Worm (Caenorhabditis elegans) whole organism, young adult: ENCODE data around the gene szy-20.

Experiments
- B0336.3 ChIP-seq: fragments of 200-800 bp; sonication (Bioruptor generic); IDR thresholded peaks from 2 replicates; pipeline ENCODE4 v1.3.6; 2022; ENCODE audit warnings: missing genetic modification characterization, missing compliant biosample characterization
- C17E4.6 ChIP-seq: fragments of 200-800 bp; sonication (Bioruptor generic); IDR thresholded peaks from 2 replicates; pipeline ENCODE4 v1.3.6; 2022; ENCODE audit warnings: missing genetic modification reagents, missing genetic modification characterization, missing compliant biosample characterization
- F37B4.10 ChIP-seq: fragments of 200-800 bp; sonication (Bioruptor generic); IDR thresholded peaks from 2 replicates; pipeline ENCODE4 v1.3.6; 2022; ENCODE audit warnings: missing genetic modification characterization, missing compliant biosample characterization
- F39B2.1 ChIP-seq: fragments of 200-800 bp; sonication (Bioruptor generic); IDR thresholded peaks from 2 replicates; pipeline ENCODE4 v1.3.6; 2022; ENCODE audit warnings: missing genetic modification reagents, missing genetic modification characterization, missing compliant biosample characterization
- F52B5.7 ChIP-seq: sonication (generic microtip); optimal IDR thresholded peaks from 2 replicates; lab custom pipeline; 2016; ENCODE audit warnings: mild to moderate bottlenecking, missing genetic modification characterization, missing compliant biosample characterization
- F57A8.1 ChIP-seq: fragments of 200-800 bp; sonication (Bioruptor generic); optimal IDR thresholded peaks from 2 replicates; lab custom pipeline; 2018; ENCODE audit warnings: mild to moderate bottlenecking, missing genetic modification characterization, moderate library complexity, missing compliant biosample characterization
- K12H6.12 ChIP-seq: fragments of 200-800 bp; sonication (Bioruptor generic); optimal IDR thresholded peaks from 2 replicates; lab custom pipeline; 2018; ENCODE audit warnings: mild to moderate bottlenecking, missing genetic modification characterization, missing compliant biosample characterization
- T26A5.8 ChIP-seq: sonication (generic microtip); optimal IDR thresholded peaks from 2 replicates; lab custom pipeline; 2016; ENCODE audit warnings: missing genetic modification characterization, missing compliant biosample characterization
- Y53F4B.3 ChIP-seq: fragments of 200-800 bp; sonication (Bioruptor generic); IDR thresholded peaks from 2 replicates; pipeline ENCODE4 v1.3.6; 2022; ENCODE audit warnings: missing genetic modification reagents, missing genetic modification characterization, missing compliant biosample characterization
- Y67H2A.10 ChIP-seq: fragments of 200-800 bp; sonication (Bioruptor generic); conservative IDR thresholded peaks from 2 replicates; pipeline ENCODE4 v1.3.6; 2022; ENCODE audit warnings: missing genetic modification reagents, missing genetic modification characterization, missing compliant biosample characterization
- Y95B8A.8 ChIP-seq: fragments of 200-800 bp; sonication (Bioruptor generic); IDR thresholded peaks from 2 replicates; pipeline ENCODE4 v1.3.6; 2022; ENCODE audit warnings: missing genetic modification reagents, missing genetic modification characterization, missing compliant biosample characterization
- ama-1 ChIP-seq, 3 experiments: fragments of 150-350 bp in 1 of 3; sonication (generic microtip) in 2 of 3; optimal IDR thresholded peaks; 2 replicates each; lab custom pipeline; 2014 to 2018; ENCODE audit warnings: missing biosample characterization in 2 of 3, missing genetic modification characterization in 2 of 3, missing genetic modification reagents in 2 of 3
- bed-1 ChIP-seq: fragments of 200-800 bp; sonication (Bioruptor generic); IDR thresholded peaks from 2 replicates; pipeline ENCODE4 v1.3.6; 2022; ENCODE audit warnings: missing genetic modification reagents, missing genetic modification characterization, missing compliant biosample characterization
- ccch-3 ChIP-seq: fragments of 200-800 bp; sonication (Bioruptor generic); optimal IDR thresholded peaks from 2 replicates; lab custom pipeline; 2018; ENCODE audit warnings: mild to moderate bottlenecking, missing genetic modification characterization, missing compliant biosample characterization
- cebp-1 ChIP-seq, 2 experiments: fragments of 200-800 bp in 1 of 2; sonication (Bioruptor generic) in 1 of 2; sonication (generic microtip) in 1 of 2; IDR thresholded peaks in 1 of 2; optimal IDR thresholded peaks in 1 of 2; 2 replicates each; pipeline versions ENCODE4 v1.3.6 to Lab custom; 2017 to 2022; ENCODE audit warnings: missing compliant biosample characterization in 2 of 2, missing genetic modification characterization in 2 of 2, mild to moderate bottlenecking in 1 of 2, missing genetic modification reagents in 1 of 2, moderate library complexity in 1 of 2
- cebp-2 ChIP-seq: fragments of 200-800 bp; sonication (Bioruptor generic); IDR thresholded peaks from 2 replicates; pipeline ENCODE4 v1.3.6; 2022; ENCODE audit warnings: missing genetic modification characterization, missing compliant biosample characterization
- ceh-58 ChIP-seq: fragments of 200-800 bp; sonication (Bioruptor generic); IDR thresholded peaks from 2 replicates; pipeline ENCODE4 v1.3.6; 2022; ENCODE audit warnings: missing genetic modification characterization, missing compliant biosample characterization
- ceh-91 ChIP-seq: fragments of 200-800 bp; sonication (Bioruptor generic); IDR thresholded peaks from 2 replicates; pipeline ENCODE4 v1.3.6; 2022; ENCODE audit warnings: missing genetic modification reagents, missing genetic modification characterization, missing compliant biosample characterization
- die-1 ChIP-seq: sonication (generic microtip); optimal IDR thresholded peaks from 2 replicates; lab custom pipeline; 2016; ENCODE audit warnings: missing genotype, mild to moderate bottlenecking, missing genetic modification characterization, missing compliant biosample characterization
- dox-1 ChIP-seq: fragments of 200-800 bp; sonication (Bioruptor generic); IDR thresholded peaks from 2 replicates; pipeline ENCODE4 v1.3.6; 2022; ENCODE audit warnings: missing genetic modification reagents, missing genetic modification characterization, missing compliant biosample characterization
- dpff-1 ChIP-seq: sonication (generic microtip); optimal IDR thresholded peaks from 2 replicates; lab custom pipeline; 2017; ENCODE audit warnings: mild to moderate bottlenecking, missing genetic modification characterization, missing compliant biosample characterization
- efl-1 ChIP-seq: fragments of 150-350 bp; optimal IDR thresholded peaks from 2 replicates; lab custom pipeline; 2014; ENCODE audit warnings: missing biosample characterization, missing genetic modification reagents, missing genetic modification characterization
- egl-44 ChIP-seq: fragments of 200-800 bp; sonication (Bioruptor generic); IDR thresholded peaks from 2 replicates; pipeline ENCODE4 v1.3.6; 2022; ENCODE audit warnings: missing genetic modification reagents, missing genetic modification characterization, missing compliant biosample characterization
- ets-4 ChIP-seq: fragments of 200-800 bp; sonication (Bioruptor generic); optimal IDR thresholded peaks from 2 replicates; lab custom pipeline; 2018; ENCODE audit warnings: mild to moderate bottlenecking, missing genetic modification characterization, missing compliant biosample characterization
- him-1 ChIP-seq: sonication (generic microtip); optimal IDR thresholded peaks from 2 replicates; lab custom pipeline; 2016; ENCODE audit warnings: missing genotype, missing genetic modification reagents, missing genetic modification characterization, missing compliant biosample characterization
- hlh-12 ChIP-seq: sonication (generic microtip); optimal IDR thresholded peaks from 2 replicates; lab custom pipeline; 2016; ENCODE audit warnings: missing genetic modification characterization, missing compliant biosample characterization
- hsf-1 ChIP-seq: fragments of 200-800 bp; sonication (Bioruptor generic); IDR thresholded peaks from 2 replicates; pipeline ENCODE4 v1.3.6; 2022; ENCODE audit warnings: missing genetic modification reagents, missing genetic modification characterization, missing compliant biosample characterization
- let-526 ChIP-seq: fragments of 200-800 bp; sonication (Bioruptor generic); IDR thresholded peaks from 2 replicates; pipeline ENCODE4 v1.3.6; 2022; ENCODE audit warnings: missing genetic modification reagents, missing genetic modification characterization, missing compliant biosample characterization
- let-607 ChIP-seq, 2 experiments: fragments of 200-800 bp in 1 of 2; sonication (Bioruptor generic) in 1 of 2; sonication (generic microtip) in 1 of 2; optimal IDR thresholded peaks; 2 replicates each; lab custom pipeline; 2016 to 2018; ENCODE audit warnings: mild to moderate bottlenecking in 2 of 2, missing compliant biosample characterization in 2 of 2, missing genetic modification characterization in 2 of 2, moderate library complexity in 2 of 2, missing genotype in 1 of 2
- lin-26 ChIP-seq: fragments of 200-800 bp; sonication (Bioruptor generic); IDR thresholded peaks from 2 replicates; pipeline ENCODE4 v1.3.6; 2022; ENCODE audit warnings: missing genetic modification reagents, missing genetic modification characterization, missing compliant biosample characterization
- lin-35 ChIP-seq, 3 experiments: fragments of 150-350 bp in 2 of 3; sonication (generic microtip) in 1 of 3; optimal IDR thresholded peaks; 2 replicates each; lab custom pipeline; 2014 to 2018; ENCODE audit warnings: missing biosample characterization in 3 of 3, missing genetic modification characterization in 3 of 3, missing genetic modification reagents in 3 of 3
- lir-1 ChIP-seq: fragments of 200-800 bp; sonication (Bioruptor generic); conservative IDR thresholded peaks from 2 replicates; pipeline ENCODE4 v1.3.6; 2022; ENCODE audit warnings: missing genetic modification reagents, missing genetic modification characterization, missing compliant biosample characterization
- lsy-27 ChIP-seq: sonication (generic microtip); optimal IDR thresholded peaks from 2 replicates; lab custom pipeline; 2017; ENCODE audit warnings: missing genetic modification characterization, mild to moderate bottlenecking, missing compliant biosample characterization, antibody characterized with exemption, missing genotype, borderline replicate concordance; ENCODE audit not compliant: insufficient read depth
- madf-6 ChIP-seq: fragments of 200-800 bp; sonication (Bioruptor generic); IDR thresholded peaks from 2 replicates; pipeline ENCODE4 v1.3.6; 2022; ENCODE audit warnings: missing genetic modification reagents, missing genetic modification characterization, missing compliant biosample characterization
- mxl-1 ChIP-seq: sonication (generic microtip); optimal IDR thresholded peaks from 2 replicates; lab custom pipeline; 2016; ENCODE audit warnings: missing genetic modification characterization, missing compliant biosample characterization
- nfyb-1 ChIP-seq: fragments of 200-800 bp; sonication (Bioruptor generic); IDR thresholded peaks from 2 replicates; pipeline ENCODE4 v1.3.6; 2022; ENCODE audit warnings: missing genetic modification reagents, missing genetic modification characterization, missing compliant biosample characterization
- pha-4 ChIP-seq: fragments of 150-350 bp; sonication (generic microtip); optimal IDR thresholded peaks from 2 replicates; lab custom pipeline; 2014; ENCODE audit warnings: missing biosample characterization, missing genetic modification reagents, missing genetic modification characterization
- rcor-1 ChIP-seq: fragments of 200-800 bp; sonication (Bioruptor generic); IDR thresholded peaks from 2 replicates; pipeline ENCODE4 v1.3.6; 2022; ENCODE audit warnings: missing genetic modification reagents, missing genetic modification characterization, missing compliant biosample characterization
- repo-1 ChIP-seq: sonication (generic microtip); optimal IDR thresholded peaks from 2 replicates; lab custom pipeline; 2017; ENCODE audit warnings: mild to moderate bottlenecking, missing genetic modification characterization, missing compliant biosample characterization
- sea-2 ChIP-seq: fragments of 200-800 bp; sonication (Bioruptor generic); IDR thresholded peaks from 2 replicates; pipeline ENCODE4 v1.3.6; 2022; ENCODE audit warnings: missing genetic modification characterization, missing compliant biosample characterization
- somi-1 ChIP-seq: fragments of 200-800 bp; sonication (Bioruptor generic); optimal IDR thresholded peaks from 2 replicates; lab custom pipeline; 2018; ENCODE audit warnings: mild to moderate bottlenecking, missing genetic modification characterization, missing compliant biosample characterization
- sptf-2 ChIP-seq: fragments of 200-800 bp; sonication (Bioruptor generic); optimal IDR thresholded peaks from 2 replicates; lab custom pipeline; 2018; ENCODE audit warnings: mild to moderate bottlenecking, missing genetic modification characterization, missing compliant biosample characterization
- unc-130 ChIP-seq: sonication (generic microtip); optimal IDR thresholded peaks from 2 replicates; lab custom pipeline; 2016; ENCODE audit warnings: missing genetic modification reagents, missing genetic modification characterization, missing compliant biosample characterization
- zfh-2 ChIP-seq: fragments of 200-800 bp; sonication (Bioruptor generic); conservative IDR thresholded peaks from 2 replicates; pipeline ENCODE4 v1.3.6; 2022; ENCODE audit warnings: missing genetic modification reagents, missing genetic modification characterization, missing compliant biosample characterization
- ztf-6 ChIP-seq: fragments of 200-800 bp; sonication (Bioruptor generic); IDR thresholded peaks from 2 replicates; pipeline ENCODE4 v1.3.6; 2022; ENCODE audit warnings: missing genetic modification reagents, missing genetic modification characterization, missing compliant biosample characterization

Gene szy-20

DNA sequence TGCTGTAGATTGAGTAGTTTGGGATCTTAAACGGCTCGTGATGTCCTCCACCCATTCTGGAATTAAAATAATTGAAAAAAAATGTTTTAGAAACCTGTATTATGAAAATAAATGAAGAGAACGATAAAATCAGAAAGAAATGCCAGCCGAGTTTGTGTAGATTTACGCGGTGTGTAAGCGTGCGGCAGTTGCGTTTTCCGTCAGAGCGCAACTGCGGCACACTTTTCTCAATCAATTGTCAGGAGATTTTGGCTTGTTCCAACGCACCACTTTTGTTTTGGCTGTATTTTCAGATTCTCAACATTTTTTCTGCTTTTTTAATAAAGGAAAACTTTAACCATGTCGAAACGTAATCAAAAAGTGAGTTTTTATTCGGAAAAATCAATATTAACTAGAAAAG lies 4.3 kb downstream of the szy-20 start, which contains the start of the genes ndub-3 and C18E9.2 (continued):
- TF ChIP-seq Y67H2A.10 (GFP tag; lab: Robert Waterston, UW) (no peak), zfh-2 (GFP tag; lab: Robert Waterston, UW) (no peak), ccch-3 (GFP tag; lab: Kevin White, UChicago) (no peak), lsy-27 (tag; lab: Kevin White, UChicago) (no peak), unc-130 (no peak), let-607 (tag; optimal IDR thresholded peaks at IDR 0.05; lab: Kevin White, UChicago) (peak; percentile 86 to 93), cebp-2 (no peak)
- TF ChIP-seq, all 124 proteins: peak for 5

DNA sequence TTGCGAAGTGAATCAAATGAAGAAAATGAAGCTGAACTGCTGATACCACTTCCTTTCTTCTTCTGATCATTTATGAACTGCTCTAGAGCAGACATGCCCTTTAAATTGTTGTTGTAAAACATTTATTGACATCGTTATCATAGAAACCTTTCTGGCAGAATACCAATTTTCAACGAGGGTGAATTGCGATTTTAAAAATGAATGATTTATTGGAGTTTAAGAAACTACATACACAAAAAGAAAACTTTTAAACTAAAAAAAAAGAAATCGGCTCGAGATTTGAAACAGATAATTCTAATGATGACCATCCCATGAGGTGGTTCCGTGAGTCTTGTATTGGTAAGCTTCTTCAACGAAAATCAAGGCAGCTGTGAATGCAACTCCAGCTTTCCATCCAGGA lies 5.1 kb downstream of the szy-20 start, which contains the start of gene sftd-3:
Gene sftd-3 (minus strand): TSS at position 101 of the 400 bp plus-strand sequence.
- no peak for TF ChIP-seq lir-1 (GFP tag; lab: Robert Waterston, UW)
- no peak for TF ChIP-seq cebp-2
- no peak for TF ChIP-seq sea-2 (GFP tag; lab: Robert Waterston, UW)
- no peak for TF ChIP-seq let-526

DNA sequence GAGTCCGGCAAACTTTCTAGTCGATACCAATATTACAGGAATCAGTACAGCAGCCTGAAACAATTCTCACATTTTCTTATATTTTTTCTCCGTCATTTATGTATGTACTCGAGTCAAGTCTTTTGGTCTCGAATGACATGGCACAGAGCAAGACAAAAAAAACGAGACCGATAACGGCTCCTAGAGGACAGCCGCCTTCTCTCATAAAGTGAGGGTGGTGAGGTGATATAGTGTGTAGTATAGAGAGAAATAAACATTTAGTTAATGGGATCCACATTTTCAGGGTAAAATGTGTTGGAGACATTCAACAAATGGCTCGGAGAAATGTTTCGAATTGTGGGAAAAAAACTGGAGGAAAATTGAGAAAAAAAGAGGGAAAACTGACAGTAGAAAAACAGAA lies 6.9 kb downstream of the szy-20 start:
- TF ChIP-seq die-1 (tag; lab: Kevin White, UChicago) (no peak), F39B2.1 (GFP tag; lab: Robert Waterston, UW) (no peak), F37B4.10 (GFP tag; lab: Robert Waterston, UW) (no peak), pha-4 (tag; lab: Kevin White, UChicago) (no peak), sptf-2 (no peak), ets-4 (GFP tag; lab: Kevin White, UChicago) (no peak), dpff-1 (tag; lab: Kevin White, UChicago) (no peak), him-1 (no peak), ama-1 (optimal IDR thresholded peaks at IDR 0.05; lab: Kevin White, UChicago) (no peak), ama-1 (GFP tag; optimal IDR thresholded peaks at IDR 0.05; lab: Kevin White, UChicago) (peak in 1 of 2 experiments; percentile 0), Y95B8A.8 (GFP tag; lab: Robert Waterston, UW) (no peak), repo-1 (tag; lab: Kevin White, UChicago) (no peak), F52B5.7 (tag; lab: Kevin White, UChicago) (no peak), cebp-1 (GFP tag; IDR thresholded peaks at IDR 0.05; lab: Robert Waterston, UW) (no peak), cebp-1 (tag; optimal IDR thresholded peaks at IDR 0.05; lab: Kevin White, UChicago) (peak; percentile 2), ztf-6 (GFP tag; lab: Robert Waterston, UW) (no peak), dox-1 (GFP tag; lab: Robert Waterston, UW) (peak; percentile 39; the same call in 1 of the 2 replicates), lin-35 (GFP tag; optimal IDR thresholded peaks at IDR 0.05; lab: Kevin White, UChicago) (no peak), K12H6.12 (tag; lab: Kevin White, UChicago) (no peak), madf-6 (GFP tag; lab: Robert Waterston, UW) (no peak), Y53F4B.3 (GFP tag; lab: Robert Waterston, UW) (no peak), somi-1 (no peak), rcor-1 (GFP tag; lab: Robert Waterston, UW) (no peak), T26A5.8 (tag; lab: Kevin White, UChicago) (no peak)
- TF ChIP-seq, all 124 proteins: peak for 3

DNA sequence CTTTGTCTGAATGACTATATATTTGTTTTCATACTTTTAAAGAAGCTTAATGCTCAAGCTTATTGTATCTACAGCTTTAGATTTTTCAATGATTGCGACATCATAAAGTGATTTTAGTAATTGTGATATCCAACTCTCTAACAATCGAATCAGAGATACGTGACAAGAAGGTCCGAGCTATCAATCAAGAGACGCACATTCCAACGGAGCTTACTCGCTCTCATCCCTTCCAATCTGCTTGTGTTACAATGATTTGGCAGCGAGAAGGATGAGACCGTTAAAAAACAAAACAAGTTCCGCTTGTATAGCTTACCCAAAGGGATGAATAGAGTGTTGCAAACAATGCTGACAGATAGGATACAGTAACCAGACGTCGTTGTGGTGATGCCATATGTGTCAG lies 7.7 kb downstream of the szy-20 start:
- TF ChIP-seq ceh-58 (no peak), pha-4 (tag; lab: Kevin White, UChicago) (no peak), hsf-1 (no peak), lin-26 (GFP tag; lab: Robert Waterston, UW) (no peak), mxl-1 (tag; lab: Kevin White, UChicago) (no peak), bed-1 (GFP tag; lab: Robert Waterston, UW) (no peak), B0336.3 (no peak), efl-1 (GFP tag; lab: Kevin White, UChicago) (no peak), F57A8.1 (GFP tag; lab: Kevin White, UChicago) (no peak), K12H6.12 (tag; lab: Kevin White, UChicago) (no peak), hlh-12 (tag; lab: Kevin White, UChicago) (no peak), nfyb-1 (GFP tag; lab: Robert Waterston, UW) (no peak), egl-44 (GFP tag; lab: Robert Waterston, UW) (no peak), ceh-91 (GFP tag; lab: Robert Waterston, UW) (no peak), C17E4.6 (GFP tag; lab: Robert Waterston, UW) (no peak)
